Fruit fly (Drosophila melanogaster) whole organism, embryonic: ENCODE results near the gene Doa.
A peak's percentile ranks its signal among the peaks of the same experiment; 100 is the strongest.

Experiments used
- Atf-2 ChIP-seq: fragments of 200-800 bp; sonication (Bioruptor generic); optimal IDR thresholded peaks from 2 replicates; lab custom pipeline; 2016; ENCODE audit warnings: missing biosample characterization, missing genetic modification characterization
- Atf6 ChIP-seq: fragments of 200-800 bp; sonication (Bioruptor generic); IDR thresholded peaks from 2 replicates; pipeline ENCODE4 v1.3.6; 2022; ENCODE audit warnings: missing biosample characterization, missing genetic modification characterization
- BtbVII ChIP-seq: fragments of 200-800 bp; sonication (Bioruptor generic); optimal IDR thresholded peaks from 3 replicates; lab custom pipeline; 2017; ENCODE audit warnings: missing biosample characterization, mild to moderate bottlenecking, missing genetic modification characterization
- CG10147 ChIP-seq: fragments of 200-800 bp; sonication (Bioruptor generic); optimal IDR thresholded peaks from 2 replicates; lab custom pipeline; 2019; ENCODE audit warnings: missing biosample characterization, mild to moderate bottlenecking, missing genetic modification characterization, moderate library complexity
- CG10431 ChIP-seq: fragments of 200-800 bp; sonication (Bioruptor generic); optimal IDR thresholded peaks from 3 replicates; lab custom pipeline; 2018; ENCODE audit warnings: missing biosample characterization, mild to moderate bottlenecking, missing genetic modification characterization
- CG10462 ChIP-seq: fragments of 200-800 bp; sonication (Bioruptor generic); optimal IDR thresholded peaks from 2 replicates; lab custom pipeline; 2016; ENCODE audit warnings: missing biosample characterization, missing genetic modification characterization
- CG12104 ChIP-seq: fragments of 200-800 bp; sonication (Bioruptor generic); optimal IDR thresholded peaks from 3 replicates; lab custom pipeline; 2016; ENCODE audit warnings: missing biosample characterization, missing genetic modification characterization
- CG12155 ChIP-seq: fragments of 200-800 bp; sonication (Bioruptor generic); optimal IDR thresholded peaks from 3 replicates; lab custom pipeline; 2016; ENCODE audit warnings: missing biosample characterization, missing genetic modification characterization
- CG15479 ChIP-seq: fragments of 200-800 bp; sonication (Bioruptor generic); optimal IDR thresholded peaks from 3 replicates; lab custom pipeline; 2019; ENCODE audit warnings: missing biosample characterization, mild to moderate bottlenecking, missing genetic modification characterization, moderate library complexity
- CG2875 ChIP-seq: fragments of 200-800 bp; sonication (Bioruptor generic); optimal IDR thresholded peaks from 2 replicates; lab custom pipeline; 2017; ENCODE audit warnings: missing biosample characterization, mild to moderate bottlenecking, missing genetic modification characterization, missing genetic modification reagents
- CG2889 ChIP-seq: fragments of 200-800 bp; sonication (Bioruptor generic); IDR thresholded peaks from 3 replicates; pipeline ENCODE4 v1.3.6; 2022; ENCODE audit warnings: missing biosample characterization, missing genetic modification characterization
- CG43689 ChIP-seq: fragments of 200-800 bp; sonication (Bioruptor generic); IDR thresholded peaks from 2 replicates; pipeline ENCODE4 v1.3.6; 2022; ENCODE audit warnings: missing biosample characterization, missing genetic modification characterization
- CG4854 ChIP-seq: fragments of 200-800 bp; sonication (Bioruptor generic); optimal IDR thresholded peaks from 2 replicates; lab custom pipeline; 2016; ENCODE audit warnings: missing biosample characterization, missing genetic modification characterization, inconsistent platforms
- CG5953 ChIP-seq: fragments of 200-800 bp; sonication (Bioruptor generic); IDR thresholded peaks from 2 replicates; pipeline ENCODE4 v1.3.6; 2022; ENCODE audit warnings: missing biosample characterization, missing genetic modification characterization
- CG6854 ChIP-seq: fragments of 200-800 bp; sonication (Bioruptor generic); optimal IDR thresholded peaks from 3 replicates; lab custom pipeline; 2017; ENCODE audit warnings: missing biosample characterization, mild to moderate bottlenecking, missing genetic modification characterization
- CG8478 ChIP-seq: fragments of >200 bp; optimal IDR thresholded peaks from 2 replicates; lab custom pipeline; 2018
- CG8944 ChIP-seq: fragments of 200-800 bp; sonication (Bioruptor generic); optimal IDR thresholded peaks from 3 replicates; lab custom pipeline; 2016; ENCODE audit warnings: missing biosample characterization, missing genetic modification characterization
- CG9797 ChIP-seq: fragments of 200-800 bp; sonication (Bioruptor generic); optimal IDR thresholded peaks from 3 replicates; lab custom pipeline; 2018; ENCODE audit warnings: missing biosample characterization, mild to moderate bottlenecking, missing genetic modification characterization
- CkIIα-i1 ChIP-seq: fragments of 200-800 bp; sonication (Bioruptor generic); IDR thresholded peaks from 2 replicates; pipeline ENCODE4 v1.3.6; 2022; ENCODE audit warnings: missing biosample characterization, missing genetic modification characterization
- CoRest ChIP-seq: fragments of 200-800 bp; sonication (Bioruptor generic); optimal IDR thresholded peaks from 3 replicates; lab custom pipeline; 2018; ENCODE audit warnings: missing biosample characterization, mild to moderate bottlenecking, missing genetic modification characterization, moderate library complexity
- Dek ChIP-seq: fragments of 200-800 bp; sonication (Bioruptor generic); optimal IDR thresholded peaks from 3 replicates; lab custom pipeline; 2019; ENCODE audit warnings: missing biosample characterization, mild to moderate bottlenecking, missing genetic modification characterization, moderate library complexity
- Fer2 ChIP-seq: fragments of 200-800 bp; sonication (Bioruptor generic); optimal IDR thresholded peaks from 2 replicates; lab custom pipeline; 2018; ENCODE audit warnings: missing biosample characterization, mild to moderate bottlenecking, missing genetic modification characterization, moderate library complexity
- Gsc ChIP-seq: fragments of 200-800 bp; sonication (Bioruptor generic); IDR thresholded peaks from 2 replicates; pipeline ENCODE4 v1.3.6; 2022; ENCODE audit warnings: missing biosample characterization, missing genetic modification characterization
- HmgD ChIP-seq: fragments of 200-800 bp; sonication (Bioruptor generic); optimal IDR thresholded peaks from 3 replicates; lab custom pipeline; 2016; ENCODE audit warnings: missing biosample characterization, missing genetic modification characterization
- Kr ChIP-seq: fragments of 200-800 bp; sonication (Bioruptor generic); optimal IDR thresholded peaks from 2 replicates; lab custom pipeline; 2017; ENCODE audit warnings: missing biosample characterization, mild to moderate bottlenecking, missing genetic modification characterization
- Lpt ChIP-seq: fragments of >200 bp; optimal IDR thresholded peaks from 2 replicates; lab custom pipeline; 2018; ENCODE audit warnings: missing biosample characterization, missing genetic modification characterization
- Myb ChIP-seq: fragments of 200-800 bp; sonication (Bioruptor generic); optimal IDR thresholded peaks from 2 replicates; lab custom pipeline; 2016; ENCODE audit warnings: missing biosample characterization, missing genetic modification characterization
- NC2α ChIP-seq: fragments of 200-800 bp; sonication (Bioruptor generic); optimal IDR thresholded peaks from 2 replicates; lab custom pipeline; 2016; ENCODE audit warnings: missing biosample characterization, missing genetic modification characterization
- NC2β ChIP-seq: fragments of 200-800 bp; sonication (Bioruptor generic); optimal IDR thresholded peaks from 2 replicates; lab custom pipeline; 2016; ENCODE audit warnings: missing biosample characterization, missing genetic modification characterization
- Poxn ChIP-seq: fragments of 200-800 bp; sonication (Bioruptor generic); IDR thresholded peaks from 2 replicates; pipeline ENCODE4 v1.3.6; 2022; ENCODE audit warnings: missing biosample characterization, missing genetic modification characterization
- Ravus ChIP-seq: fragments of 200-800 bp; sonication (Bioruptor generic); IDR thresholded peaks from 2 replicates; pipeline ENCODE4 v1.3.6; 2022; ENCODE audit warnings: missing biosample characterization, missing genetic modification characterization
- Rfx ChIP-seq: fragments of 200-800 bp; sonication (Bioruptor generic); IDR thresholded peaks from 2 replicates; pipeline ENCODE4 v1.3.6; 2022; ENCODE audit warnings: missing biosample characterization, missing genetic modification characterization
- Spps ChIP-seq: fragments of 200-800 bp; sonication (Bioruptor generic); optimal IDR thresholded peaks from 2 replicates; lab custom pipeline; 2018; ENCODE audit warnings: missing biosample characterization, mild to moderate bottlenecking, missing genetic modification characterization
- ac ChIP-seq: fragments of 200-800 bp; sonication (Bioruptor generic); optimal IDR thresholded peaks from 3 replicates; lab custom pipeline; 2017; ENCODE audit warnings: missing biosample characterization, mild to moderate bottlenecking, missing genetic modification characterization
- amos ChIP-seq: fragments of 200-800 bp; sonication (Bioruptor generic); IDR thresholded peaks from 2 replicates; pipeline ENCODE4 v1.3.6; 2022; ENCODE audit warnings: missing biosample characterization, missing genetic modification characterization; ENCODE audit not compliant: partially characterized antibody
- bab2 ChIP-seq: fragments of 200-800 bp; sonication (Bioruptor generic); optimal IDR thresholded peaks from 2 replicates; lab custom pipeline; 2016; ENCODE audit warnings: missing biosample characterization, missing genetic modification characterization
- bcd ChIP-seq: fragments of 200-800 bp; sonication (Bioruptor generic); optimal IDR thresholded peaks from 2 replicates; lab custom pipeline; 2017; ENCODE audit warnings: missing biosample characterization, mild to moderate bottlenecking, missing genetic modification characterization
- cad ChIP-seq: fragments of >200 bp; optimal IDR thresholded peaks from 2 replicates; lab custom pipeline; 2017; ENCODE audit warnings: missing biosample characterization, missing genetic modification characterization
- dan ChIP-seq: fragments of 200-800 bp; sonication (Bioruptor generic); IDR thresholded peaks from 2 replicates; pipeline ENCODE4 v1.3.6; 2022; ENCODE audit warnings: missing biosample characterization, missing genetic modification characterization
- dimm ChIP-seq: fragments of 200-800 bp; sonication (Bioruptor generic); IDR thresholded peaks from 2 replicates; pipeline ENCODE4 v1.3.6; 2022; ENCODE audit warnings: missing biosample characterization, missing genetic modification characterization
- ewg ChIP-seq: fragments of 200-800 bp; sonication (Bioruptor generic); optimal IDR thresholded peaks from 3 replicates; lab custom pipeline; 2017; ENCODE audit warnings: mild to moderate bottlenecking, missing biosample characterization, missing genetic modification reagents, missing genetic modification characterization
- lilli ChIP-seq: fragments of 200-800 bp; sonication (Bioruptor generic); optimal IDR thresholded peaks from 3 replicates; lab custom pipeline; 2016; ENCODE audit warnings: missing biosample characterization, missing genetic modification characterization
- lmd ChIP-seq: fragments of 200-800 bp; sonication (Bioruptor generic); IDR thresholded peaks from 2 replicates; pipeline ENCODE4 v1.3.6; 2022; ENCODE audit warnings: missing biosample characterization, missing genetic modification characterization
- nerfin-1 ChIP-seq: fragments of 200-800 bp; sonication (Bioruptor generic); optimal IDR thresholded peaks from 3 replicates; lab custom pipeline; 2019; ENCODE audit warnings: missing biosample characterization, mild to moderate bottlenecking, missing genetic modification characterization, moderate library complexity
- odd ChIP-seq: fragments of 200-800 bp; sonication (Bioruptor generic); optimal IDR thresholded peaks from 2 replicates; lab custom pipeline; 2017; ENCODE audit warnings: missing biosample characterization, mild to moderate bottlenecking, missing genetic modification characterization
- prd ChIP-seq, 3 experiments: fragments of >200 bp in 2 of 3; fragments of 200-800 bp in 1 of 3; sonication (Bioruptor generic) in 1 of 3; optimal IDR thresholded peaks in 2 of 3; IDR thresholded peaks in 1 of 3; 2 replicates in 2 of 3; 3 replicates in 1 of 3; pipeline versions ENCODE4 v1.3.6 to Lab custom; 2017 to 2022; ENCODE audit warnings: missing biosample characterization in 1 of 3, missing genetic modification characterization in 1 of 3
- sna ChIP-seq: fragments of 200-800 bp; sonication (Bioruptor generic); IDR thresholded peaks from 2 replicates; pipeline ENCODE4 v1.3.6; 2022; ENCODE audit warnings: missing biosample characterization, missing genetic modification characterization; ENCODE audit not compliant: partially characterized antibody
- stwl ChIP-seq: fragments of 200-800 bp; sonication (Bioruptor generic); optimal IDR thresholded peaks from 3 replicates; lab custom pipeline; 2018; ENCODE audit warnings: missing biosample characterization, mild to moderate bottlenecking, missing genetic modification characterization, moderate library complexity
- tup ChIP-seq: fragments of 200-800 bp; sonication (Bioruptor generic); optimal IDR thresholded peaks from 2 replicates; lab custom pipeline; 2016; ENCODE audit warnings: missing biosample characterization, mild to moderate bottlenecking, missing genetic modification characterization, moderate library complexity
- vvl ChIP-seq: fragments of 200-800 bp; sonication (Bioruptor generic); IDR thresholded peaks from 2 replicates; pipeline ENCODE4 v1.3.6; 2022; ENCODE audit warnings: missing biosample characterization, missing genetic modification characterization

The Doa gene

dm6 chr3R:28887559-28888432 is at the start of gene Doa, which contains the start of gene CG33203 (continued):
- TF ChIP-seq CG43689 (no peak), CG10431 (no peak), CG10147 (GFP tag; lab: Kevin White, UChicago) (no peak), CG12104 (GFP tag; lab: Kevin White, UChicago) (no peak), Kr (no peak), dimm (GFP tag; lab: Robert Waterston, UW) (no peak), BtbVII (no peak), dan (GFP tag; lab: Robert Waterston, UW) (no peak), vvl (GFP tag; lab: Robert Waterston, UW) (peak; percentile 52; the same call in 1 of the 2 replicates), odd (GFP tag; lab: Kevin White, UChicago) (no peak), HmgD (peak; percentile 46), stwl (tag; lab: Kevin White, UChicago) (peak; percentile 85), Lpt (no peak), lilli (GFP tag; lab: Kevin White, UChicago) (peak; percentile 67), prd (optimal IDR thresholded peaks at IDR 0.05; lab: Kevin White, UChicago) (no peak), prd (GFP tag; IDR thresholded peaks at IDR 0.05; lab: Robert Waterston, UW) (peak; percentile 38; the same call in 1 of the 3 replicates), NC2β (GFP tag; lab: Kevin White, UChicago) (peak; percentile 45), CG2875 (GFP tag; lab: Kevin White, UChicago) (no peak), Ravus (GFP tag; lab: Robert Waterston, UW) (no peak), bcd (GFP tag; lab: Kevin White, UChicago) (peak; percentile 67), CG9797 (GFP tag; lab: Kevin White, UChicago) (peak; percentile 38), CG10462 (GFP tag; lab: Kevin White, UChicago) (no peak), ac (GFP tag; lab: Kevin White, UChicago) (no peak), Poxn (no peak), ewg (GFP tag; lab: Kevin White, UChicago) (peak; percentile 100), CG8478 (no peak), Myb (GFP tag; lab: Kevin White, UChicago) (peak; percentile 98), Fer2 (tag; lab: Kevin White, UChicago) (no peak), Rfx (GFP tag; lab: Robert Waterston, UW) (peak; percentile 71), nerfin-1 (tag; lab: Kevin White, UChicago) (peak; percentile 95), CG15479 (GFP tag; lab: Kevin White, UChicago) (no peak), CG8944 (GFP tag; lab: Kevin White, UChicago) (peak; percentile 12), Dek (tag; lab: Kevin White, UChicago) (no peak), CG5953 (GFP tag; lab: Robert Waterston, UW) (no peak), amos (peak; percentile 90), bab2 (GFP tag; lab: Kevin White, UChicago) (peak; percentile 46), tup (GFP tag; lab: Kevin White, UChicago) (no peak), CoRest (tag; lab: Kevin White, UChicago) (peak; percentile 66), CG12155 (GFP tag; lab: Kevin White, UChicago) (peak; percentile 25), CG6854 (GFP tag; lab: Kevin White, UChicago) (no peak), CkIIα-i1 (GFP tag; lab: Robert Waterston, UW) (no peak), lmd (GFP tag; lab: Robert Waterston, UW) (peak; percentile 26; the same call in 1 of the 2 replicates), Atf6 (GFP tag; lab: Robert Waterston, UW) (0 out of 2 replicates have a peak, but pooled peaks have one; percentile 26), Spps (tag; lab: Kevin White, UChicago) (no peak), sna (peak; percentile 81), CG2889 (no peak), Gsc (GFP tag; lab: Robert Waterston, UW) (no peak), Atf-2 (GFP tag; lab: Kevin White, UChicago) (no peak), CG4854 (GFP tag; lab: Kevin White, UChicago) (no peak), cad (GFP tag; lab: Kevin White, UChicago) (no peak), NC2α (GFP tag; lab: Kevin White, UChicago) (no peak)
